Fruit fly (Drosophila melanogaster): ENCODE data around the gene Hel25E.
A peak's percentile ranks its signal among the peaks of the same experiment; 100 is the strongest.

- TF ChIP-seq HLH106 (tag; optimal IDR thresholded peaks at IDR 0.05) (peak; percentile 14), dmrt93B (GFP tag; optimal IDR thresholded peaks at IDR 0.05) (no peak), ey (GFP tag; optimal IDR thresholded peaks at IDR 0.05) (no peak), dsf (GFP tag; optimal IDR thresholded peaks at IDR 0.05; ENCODE audit: borderline replicate concordance) (no peak), Myc (optimal IDR thresholded peaks at IDR 0.05) (no peak), lola (GFP tag; optimal IDR thresholded peaks at IDR 0.05) (no peak), foxo (GFP tag; optimal IDR thresholded peaks at IDR 0.05) (peak in 1 of 2 experiments; percentile 2), br (GFP tag; optimal IDR thresholded peaks at IDR 0.05) (no peak), Rel (GFP tag; optimal IDR thresholded peaks at IDR 0.05) (no peak), Rel (tag; optimal IDR thresholded peaks at IDR 0.05) (no peak), brk (GFP tag; optimal IDR thresholded peaks at IDR 0.05) (no peak), pan (optimal IDR thresholded peaks at IDR 0.05) (no peak), Dif (GFP tag; optimal IDR thresholded peaks at IDR 0.05; ENCODE audit: partially characterized antibody) (no peak), N (GFP tag; optimal IDR thresholded peaks at IDR 0.05) (no peak), Sp1 (GFP tag; optimal IDR thresholded peaks at IDR 0.05) (no peak)
Observed at dm6 chr2L:5567103-5567502, 25.0 kb upstream of the Hel25E start.

Measured in whole organism, wandering third instar larva.